Fruit fly (Drosophila melanogaster) whole organism, prepupa: Measurements from ENCODE around the gene osp.

Source experiments
- Blimp-1 ChIP-seq: fragments of 200-800 bp; sonication (Bioruptor generic); optimal IDR thresholded peaks from 3 replicates; lab custom pipeline; 2017; ENCODE audit warnings: missing biosample characterization, missing genetic modification characterization, mild to moderate bottlenecking, moderate library complexity, missing genetic modification reagents
- CG10631 ChIP-seq: fragments of 200-800 bp; sonication (Bioruptor generic); optimal IDR thresholded peaks from 2 replicates; lab custom pipeline; 2016; ENCODE audit warnings: missing biosample characterization, missing genetic modification characterization
- CG10669 ChIP-seq: fragments of 200-800 bp; sonication (Bioruptor generic); optimal IDR thresholded peaks from 3 replicates; lab custom pipeline; 2018; ENCODE audit warnings: missing biosample characterization, mild to moderate bottlenecking, missing genetic modification characterization, moderate library complexity
- CG11294 ChIP-seq: fragments of 200-800 bp; sonication (Bioruptor generic); IDR thresholded peaks from 2 replicates; pipeline ENCODE4 v1.3.6; 2022; ENCODE audit warnings: missing biosample characterization, missing genetic modification characterization
- CG11762 ChIP-seq: fragments of 200-800 bp; sonication (Bioruptor generic); optimal IDR thresholded peaks from 3 replicates; lab custom pipeline; 2016; ENCODE audit warnings: missing biosample characterization, missing genetic modification characterization; ENCODE audit not compliant: insufficient read depth
- CG11902 ChIP-seq: fragments of 200-800 bp; sonication (Bioruptor generic); optimal IDR thresholded peaks from 3 replicates; lab custom pipeline; 2016; ENCODE audit warnings: missing biosample characterization, missing genetic modification characterization
- CG15336 ChIP-seq: fragments of 200-800 bp; sonication (Bioruptor generic); IDR thresholded peaks from 2 replicates; pipeline ENCODE4 v1.3.6; 2022; ENCODE audit warnings: missing biosample characterization, missing genetic modification characterization
- CG16779 ChIP-seq: fragments of 200-800 bp; sonication (Bioruptor generic); optimal IDR thresholded peaks from 3 replicates; lab custom pipeline; 2017; ENCODE audit warnings: missing biosample characterization, mild to moderate bottlenecking, missing genetic modification characterization
- CG3032 ChIP-seq: fragments of 200-800 bp; optimal IDR thresholded peaks from 2 replicates; lab custom pipeline; 2019; ENCODE audit warnings: missing biosample characterization, mild to moderate bottlenecking, missing genetic modification characterization, moderate library complexity
- CG32006 ChIP-seq: fragments of 200-800 bp; sonication (Bioruptor generic); optimal IDR thresholded peaks from 3 replicates; lab custom pipeline; 2017; ENCODE audit warnings: missing biosample characterization, mild to moderate bottlenecking, missing genetic modification characterization
- CG34406 ChIP-seq: fragments of 200-800 bp; sonication (Bioruptor generic); optimal IDR thresholded peaks from 3 replicates; lab custom pipeline; 2016; ENCODE audit warnings: missing biosample characterization, missing genetic modification characterization
- CG3919 ChIP-seq: fragments of 200-800 bp; sonication (Bioruptor generic); optimal IDR thresholded peaks from 3 replicates; lab custom pipeline; 2016; ENCODE audit warnings: missing biosample characterization, missing genetic modification characterization
- CG4318 ChIP-seq: fragments of 200-800 bp; sonication (Bioruptor generic); optimal IDR thresholded peaks from 3 replicates; lab custom pipeline; 2017; ENCODE audit warnings: missing biosample characterization, mild to moderate bottlenecking, missing genetic modification characterization
- CG6163 ChIP-seq: fragments of 200-800 bp; sonication (Bioruptor generic); IDR thresholded peaks from 3 replicates; pipeline ENCODE4 v1.3.6; 2022; ENCODE audit warnings: missing biosample characterization, missing genetic modification characterization
- CG6276 ChIP-seq: fragments of 200-800 bp; sonication (Bioruptor generic); optimal IDR thresholded peaks from 2 replicates; lab custom pipeline; 2017; ENCODE audit warnings: missing biosample characterization, mild to moderate bottlenecking, missing genetic modification characterization
- CG6792 ChIP-seq: fragments of 200-800 bp; sonication (Bioruptor generic); optimal IDR thresholded peaks from 3 replicates; lab custom pipeline; 2016; ENCODE audit warnings: missing biosample characterization, missing genetic modification characterization
- CG6808 ChIP-seq: fragments of 200-800 bp; sonication (Bioruptor generic); optimal IDR thresholded peaks from 3 replicates; lab custom pipeline; 2017; ENCODE audit warnings: missing biosample characterization, missing genetic modification characterization, mild to moderate bottlenecking, moderate library complexity, missing genetic modification reagents
- CG6854 ChIP-seq: fragments of 200-800 bp; sonication (Bioruptor generic); optimal IDR thresholded peaks from 2 replicates; lab custom pipeline; 2017; ENCODE audit warnings: missing biosample characterization, mild to moderate bottlenecking, missing genetic modification characterization
- CG8119 ChIP-seq: fragments of 200-800 bp; sonication (Bioruptor generic); IDR thresholded peaks from 3 replicates; pipeline ENCODE4 v1.3.6; 2022; ENCODE audit warnings: missing biosample characterization, missing genetic modification characterization
- CG8319 ChIP-seq: fragments of 200-800 bp; sonication (Bioruptor generic); optimal IDR thresholded peaks from 3 replicates; lab custom pipeline; 2016; ENCODE audit warnings: missing biosample characterization, missing genetic modification characterization
- CG8632 ChIP-seq: fragments of 200-800 bp; sonication (Bioruptor generic); optimal IDR thresholded peaks from 3 replicates; lab custom pipeline; 2016; ENCODE audit warnings: missing biosample characterization, missing genetic modification characterization
- Eip78C ChIP-seq: fragments of 200-800 bp; sonication (Bioruptor generic); peaks from one replicate; lab custom pipeline; 2016; ENCODE audit warnings: missing biosample characterization, missing genetic modification characterization
- Eip93F ChIP-seq: fragments of 200-800 bp; sonication (Bioruptor generic); optimal IDR thresholded peaks from 2 replicates; lab custom pipeline; 2016; ENCODE audit warnings: missing biosample characterization, mild to moderate bottlenecking, missing genetic modification characterization
- Hr38 ChIP-seq: sonication (Bioruptor generic); optimal IDR thresholded peaks from 2 replicates; lab custom pipeline; 2016; ENCODE audit warnings: missing biosample characterization, missing genetic modification characterization
- Hr39 ChIP-seq: fragments of 200-800 bp; sonication (Bioruptor generic); optimal IDR thresholded peaks from 2 replicates; lab custom pipeline; 2016; ENCODE audit warnings: missing biosample characterization, missing genetic modification characterization
- Hr4 ChIP-seq: fragments of 200-800 bp; sonication (Bioruptor generic); optimal IDR thresholded peaks from 3 replicates; lab custom pipeline; 2016; ENCODE audit warnings: missing biosample characterization, missing genetic modification characterization
- Lpt ChIP-seq: fragments of 200-800 bp; sonication (Bioruptor generic); optimal IDR thresholded peaks from 3 replicates; lab custom pipeline; 2016; ENCODE audit warnings: missing biosample characterization, missing genetic modification characterization
- Met ChIP-seq: fragments of 200-800 bp; sonication (Bioruptor generic); optimal IDR thresholded peaks from 3 replicates; lab custom pipeline; 2016; ENCODE audit warnings: missing biosample characterization, missing genetic modification characterization
- OdsH ChIP-seq: fragments of 200-800 bp; sonication (Bioruptor generic); optimal IDR thresholded peaks from 3 replicates; lab custom pipeline; 2016; ENCODE audit warnings: missing biosample characterization, missing genetic modification characterization
- Smox ChIP-seq: fragments of 200-800 bp; sonication (Bioruptor generic); optimal IDR thresholded peaks from 3 replicates; lab custom pipeline; 2016; ENCODE audit warnings: missing biosample characterization, missing genetic modification characterization
- Sox102F ChIP-seq: fragments of 200-800 bp; sonication (Bioruptor generic); optimal IDR thresholded peaks from 2 replicates; lab custom pipeline; 2016; ENCODE audit warnings: missing biosample characterization, mild to moderate bottlenecking, missing genetic modification characterization
- Sox15 ChIP-seq: fragments of 200-800 bp; sonication (Bioruptor generic); optimal IDR thresholded peaks from 3 replicates; lab custom pipeline; 2016; ENCODE audit warnings: missing biosample characterization, missing genetic modification characterization
- acj6 ChIP-seq: fragments of 200-800 bp; sonication (Bioruptor generic); optimal IDR thresholded peaks from 3 replicates; lab custom pipeline; 2016; ENCODE audit warnings: missing biosample characterization, missing genetic modification characterization
- cyc ChIP-seq: fragments of 200-800 bp; sonication (Bioruptor generic); optimal IDR thresholded peaks from 3 replicates; lab custom pipeline; 2016; ENCODE audit warnings: missing biosample characterization, missing genetic modification characterization
- dsx ChIP-seq: fragments of 200-800 bp; optimal IDR thresholded peaks from 3 replicates; lab custom pipeline; 2019; ENCODE audit warnings: missing biosample characterization, mild to moderate bottlenecking, missing genetic modification characterization, moderate library complexity; ENCODE audit not compliant: poor library complexity, severe bottlenecking
- eg ChIP-seq: fragments of 200-800 bp; sonication (Bioruptor generic); IDR thresholded peaks from 3 replicates; pipeline ENCODE4 v1.3.6; 2022; ENCODE audit warnings: missing biosample characterization, missing genetic modification characterization
- esn ChIP-seq: fragments of 200-800 bp; sonication (Bioruptor generic); optimal IDR thresholded peaks from 2 replicates; lab custom pipeline; 2016; ENCODE audit warnings: missing biosample characterization, mild to moderate bottlenecking, missing genetic modification characterization, moderate library complexity
- fd59A ChIP-seq: fragments of 200-800 bp; sonication (Bioruptor generic); optimal IDR thresholded peaks from 2 replicates; lab custom pipeline; 2017; ENCODE audit warnings: missing biosample characterization, mild to moderate bottlenecking, missing genetic modification characterization, missing genetic modification reagents
- fd85E ChIP-seq: fragments of 200-800 bp; sonication (Bioruptor generic); optimal IDR thresholded peaks from 3 replicates; lab custom pipeline; 2016; ENCODE audit warnings: missing biosample characterization, missing genetic modification characterization
- fkh ChIP-seq: fragments of 200-800 bp; sonication (Bioruptor generic); optimal IDR thresholded peaks from 3 replicates; lab custom pipeline; 2017; ENCODE audit warnings: missing biosample characterization, mild to moderate bottlenecking, missing genetic modification characterization, moderate library complexity
- lz ChIP-seq: fragments of 200-800 bp; sonication (Bioruptor generic); optimal IDR thresholded peaks from 3 replicates; lab custom pipeline; 2016; ENCODE audit warnings: missing biosample characterization, missing genetic modification characterization
- net ChIP-seq: fragments of 200-800 bp; sonication (Bioruptor generic); optimal IDR thresholded peaks from 3 replicates; lab custom pipeline; 2016; ENCODE audit warnings: missing biosample characterization, missing genetic modification characterization
- pdm3 ChIP-seq: fragments of 200-800 bp; sonication (Bioruptor generic); optimal IDR thresholded peaks from 3 replicates; lab custom pipeline; 2016; ENCODE audit warnings: missing biosample characterization, missing genetic modification characterization
- spab ChIP-seq: fragments of 200-800 bp; sonication (Bioruptor generic); optimal IDR thresholded peaks from 2 replicates; lab custom pipeline; 2017; ENCODE audit warnings: missing biosample characterization, mild to moderate bottlenecking, missing genetic modification characterization, missing genetic modification reagents
- ss ChIP-seq, 2 experiments: fragments of 200-800 bp; sonication (Bioruptor generic); optimal IDR thresholded peaks; 2 replicates in 1 of 2; 3 replicates in 1 of 2; lab custom pipeline; 2017 to 2018; ENCODE audit warnings: mild to moderate bottlenecking in 2 of 2, missing biosample characterization in 2 of 2, missing genetic modification characterization in 2 of 2, moderate library complexity in 1 of 2
- svp ChIP-seq: fragments of 200-800 bp; sonication (Bioruptor generic); peaks from one replicate; lab custom pipeline; 2016; ENCODE audit warnings: missing biosample characterization, missing genetic modification characterization

osp gene

DNA sequence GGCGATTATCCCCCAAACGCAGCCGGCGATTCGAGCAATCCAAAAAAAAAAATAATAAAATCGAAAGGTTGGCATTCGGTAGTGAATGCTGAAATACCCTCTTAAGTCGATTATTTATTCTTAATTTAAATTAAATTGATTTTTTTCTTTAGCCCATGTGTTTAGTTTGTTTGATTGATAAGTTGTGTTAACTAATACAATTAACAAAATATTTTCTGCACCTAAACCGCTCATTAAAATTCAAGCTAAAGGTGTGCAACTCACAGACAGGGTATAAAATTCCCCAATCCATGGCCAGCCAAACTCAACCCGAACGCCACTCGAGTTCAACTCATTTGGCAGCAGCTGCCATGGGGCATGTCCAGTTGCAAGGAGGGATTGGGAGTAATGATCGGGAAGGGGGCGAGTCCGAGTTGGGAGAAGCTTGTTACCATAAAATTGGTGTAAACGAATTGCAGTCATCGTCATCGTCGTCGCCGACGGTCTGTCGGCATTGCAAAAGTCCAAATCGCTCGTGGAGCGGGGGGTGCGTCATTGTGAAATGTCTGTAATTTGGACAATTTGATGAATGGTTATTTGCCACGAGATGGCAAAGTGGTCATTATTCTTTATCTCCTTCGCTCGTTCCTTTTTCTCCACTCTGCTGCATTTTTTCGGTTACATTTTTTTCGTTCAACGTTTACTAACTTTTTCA lies 115.8 kb downstream of the osp start (continued):
- TF ChIP-seq OdsH = peak; percentile 80
- peak; percentile 69 for TF ChIP-seq Sox15 (GFP tag; lab: Kevin White, UChicago)
- peak; percentile 31 for TF ChIP-seq CG3032
- peak; percentile 87 for TF ChIP-seq Smox (GFP tag; lab: Kevin White, UChicago)
- TF ChIP-seq Hr38 (GFP tag; lab: Kevin White, UChicago) = no peak
- no peak for TF ChIP-seq fkh (GFP tag; lab: Kevin White, UChicago)
- peak; percentile 81 for TF ChIP-seq CG3919 (GFP tag; lab: Kevin White, UChicago)
- TF ChIP-seq fd85E (GFP tag; lab: Kevin White, UChicago) = peak; percentile 47
- peak; percentile 85 for TF ChIP-seq CG11902
- peak; percentile 57 for TF ChIP-seq CG16779
- peak; percentile 90 for TF ChIP-seq cyc (GFP tag; lab: Kevin White, UChicago)
- TF ChIP-seq eg (GFP tag; lab: Robert Waterston, UW) = peak; percentile 83
- peak; percentile 67 for TF ChIP-seq CG8319 (GFP tag; lab: Kevin White, UChicago)
- peak; percentile 28 for TF ChIP-seq Lpt (GFP tag; lab: Kevin White, UChicago)

DNA sequence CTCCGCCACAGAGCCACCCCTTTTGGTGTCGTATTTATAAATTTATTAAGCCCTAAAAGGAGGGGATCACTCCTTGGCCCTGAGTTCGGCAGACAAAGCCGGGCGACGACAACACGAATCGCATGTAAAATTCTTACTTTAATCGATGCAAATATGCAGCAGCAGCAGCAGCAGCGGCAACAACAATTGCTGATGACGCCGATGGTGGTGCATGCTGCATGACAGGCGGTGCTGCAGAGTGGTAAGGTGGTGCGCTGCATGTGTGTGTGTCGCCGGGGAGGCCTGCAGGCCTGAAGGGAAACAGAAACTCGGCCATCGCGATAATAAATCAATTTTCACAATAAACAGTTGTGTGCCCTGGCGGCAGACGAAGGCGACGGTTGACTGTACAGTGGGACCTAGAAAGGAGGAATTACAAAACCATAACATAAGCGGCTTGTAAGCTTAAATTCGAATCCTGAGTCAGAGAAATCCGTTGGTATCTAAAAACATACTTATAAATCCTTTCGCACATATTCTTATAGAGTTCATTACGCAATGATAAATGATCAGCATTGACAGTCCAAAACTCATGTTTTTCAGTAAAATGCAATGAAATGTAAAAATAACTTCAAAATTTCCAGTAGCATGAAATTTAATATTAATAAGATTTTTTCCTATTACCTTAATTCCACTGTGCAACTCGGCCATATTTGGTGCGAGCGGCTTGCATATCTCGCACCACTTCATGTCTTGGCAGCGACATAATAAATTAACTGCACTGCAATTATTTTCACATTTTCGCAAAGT lies 117.3 kb downstream of the osp start:
- TF ChIP-seq Eip78C (GFP tag; lab: Kevin White, UChicago) (peak; percentile 86), Hr39 (GFP tag; lab: Kevin White, UChicago) (peak; percentile 19), svp (GFP tag; lab: Kevin White, UChicago) (peak; percentile 83), Hr38 (GFP tag; lab: Kevin White, UChicago) (no peak), cyc (GFP tag; lab: Kevin White, UChicago) (peak; percentile 22), CG8119 (GFP tag; lab: Robert Waterston, UW) (peak; percentile 64; the same call in 2 of the 3 replicates), CG6792 (GFP tag; lab: Kevin White, UChicago) (peak; percentile 43), eg (GFP tag; lab: Robert Waterston, UW) (no peak), Sox102F (GFP tag; lab: Kevin White, UChicago) (peak; percentile 10), lz (GFP tag; lab: Kevin White, UChicago) (peak; percentile 31), CG6854 (peak; percentile 39), CG11902 (no peak), ss (GFP tag; optimal IDR thresholded peaks at IDR 0.05; lab: Kevin White, UChicago) (peak in 1 of 2 experiments; percentile 95), OdsH (peak; percentile 44), CG34406 (peak; percentile 37), Eip93F (no peak), CG10669 (peak; percentile 29), CG32006 (GFP tag; lab: Kevin White, UChicago) (peak; percentile 25), Sox15 (GFP tag; lab: Kevin White, UChicago) (peak; percentile 7), CG11762 (GFP tag; lab: Kevin White, UChicago) (peak; percentile 19), CG10631 (GFP tag; lab: Kevin White, UChicago) (peak; percentile 37), fd59A (GFP tag; lab: Kevin White, UChicago) (peak; percentile 53), dsx (GFP tag; lab: Kevin White, UChicago) (no peak), Blimp-1 (GFP tag; lab: Kevin White, UChicago) (no peak), CG16779 (peak; percentile 30), CG6163 (GFP tag; lab: Robert Waterston, UW) (peak; percentile 9; the same call in 1 of the 3 replicates), Met (peak; percentile 51), Hr4 (GFP tag; lab: Kevin White, UChicago) (peak; percentile 21), acj6 (GFP tag; lab: Kevin White, UChicago) (peak; percentile 54), CG8632 (peak; percentile 18), CG4318 (GFP tag; lab: Kevin White, UChicago) (peak; percentile 1), CG6276 (no peak), CG8319 (GFP tag; lab: Kevin White, UChicago) (peak; percentile 36), CG11294 (GFP tag; lab: Robert Waterston, UW) (no peak), CG15336 (GFP tag; lab: Robert Waterston, UW) (peak; percentile 36; the same call in 1 of the 2 replicates), pdm3 (GFP tag; lab: Kevin White, UChicago) (peak; percentile 14), CG6808 (GFP tag; lab: Kevin White, UChicago) (peak; percentile 52), spab (GFP tag; lab: Kevin White, UChicago) (peak; percentile 27), esn (peak; percentile 59), net (GFP tag; lab: Kevin White, UChicago) (peak; percentile 16)
